Fruit fly (Drosophila melanogaster) whole organism, pupa: ENCODE results near the gene CG14803.

Source experiments
- CG12605 ChIP-seq: fragments of 200-800 bp; sonication (Bioruptor generic); IDR thresholded peaks from 2 replicates; pipeline ENCODE4 v1.3.6; 2022; ENCODE audit warnings: missing biosample characterization, missing genetic modification characterization
- CG14655 ChIP-seq: fragments of 200-800 bp; sonication (Bioruptor generic); optimal IDR thresholded peaks from 3 replicates; lab custom pipeline; 2017; ENCODE audit warnings: mild to moderate bottlenecking, missing biosample characterization, missing genetic modification reagents, missing genetic modification characterization
- CG15710 ChIP-seq: fragments of 200-800 bp; sonication (Bioruptor generic); optimal IDR thresholded peaks from 2 replicates; lab custom pipeline; 2018; ENCODE audit warnings: missing biosample characterization, mild to moderate bottlenecking, missing genetic modification characterization, moderate library complexity
- CG4496 ChIP-seq: fragments of 200-800 bp; sonication (Bioruptor generic); IDR thresholded peaks from 3 replicates; pipeline ENCODE4 v1.3.6; 2022; ENCODE audit warnings: missing biosample characterization, missing genetic modification characterization
- CG8301 ChIP-seq: fragments of 200-800 bp; sonication (Bioruptor generic); optimal IDR thresholded peaks from 2 replicates; lab custom pipeline; 2018; ENCODE audit warnings: missing biosample characterization, mild to moderate bottlenecking, missing genetic modification characterization
- EcR ChIP-seq: fragments of 200-800 bp; sonication (Bioruptor generic); optimal IDR thresholded peaks from 3 replicates; lab custom pipeline; 2019; ENCODE audit warnings: missing biosample characterization, missing genetic modification characterization, mild to moderate bottlenecking, moderate library complexity, missing genetic modification reagents
- Pif1A ChIP-seq: fragments of 200-800 bp; sonication (Bioruptor generic); optimal IDR thresholded peaks from 3 replicates; lab custom pipeline; 2016; ENCODE audit warnings: missing biosample characterization, missing genetic modification characterization
- Pif1B ChIP-seq: fragments of 200-800 bp; sonication (Bioruptor generic); optimal IDR thresholded peaks from 3 replicates; lab custom pipeline; 2016; ENCODE audit warnings: missing biosample characterization, missing genetic modification characterization
- fd96Ca ChIP-seq: fragments of 200-800 bp; sonication (Bioruptor generic); IDR thresholded peaks from 3 replicates; pipeline ENCODE4 v1.3.6; 2022; ENCODE audit warnings: missing biosample characterization, missing genetic modification characterization

DNA sequence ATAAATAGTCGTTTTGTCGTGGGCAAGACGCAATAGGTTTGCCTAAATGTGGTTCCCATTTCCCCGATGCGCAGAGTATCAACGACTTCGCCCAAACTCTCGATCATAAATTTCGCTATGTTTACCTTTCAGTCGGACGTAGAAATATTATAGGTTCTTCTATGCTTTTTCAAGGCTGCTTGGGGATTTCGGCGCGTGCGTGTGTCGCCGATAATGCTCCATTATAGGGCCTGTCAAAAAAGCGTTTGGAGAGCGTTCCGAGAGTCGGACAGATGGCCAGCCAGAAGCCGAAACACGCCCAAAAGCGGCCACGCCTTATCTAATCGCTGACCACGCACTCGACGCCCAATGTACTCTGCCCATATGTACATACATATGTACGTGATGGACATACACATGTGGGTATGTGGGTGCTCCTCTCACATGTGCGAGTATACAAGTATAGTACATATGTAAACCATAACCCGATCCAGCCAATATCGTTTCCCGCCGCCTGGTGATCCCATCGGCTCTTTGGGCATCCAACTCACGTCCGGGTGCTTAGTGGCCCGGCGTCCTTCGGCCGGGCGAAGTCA, 20.0 kb upstream of the CG14803 start:
- TF ChIP-seq CG12605 (GFP tag; lab: Robert Waterston, UW) (no peak), CG14655 (GFP tag; lab: Kevin White, UChicago) (no peak), CG15710 (tag; lab: Kevin White, UChicago) (no peak), CG4496 (GFP tag; lab: Robert Waterston, UW) (no peak), Pif1A (no peak), Pif1B (no peak), CG8301 (tag; lab: Kevin White, UChicago) (no peak), EcR (GFP tag; lab: Kevin White, UChicago) (no peak), fd96Ca (GFP tag; lab: Robert Waterston, UW) (no peak)
